Fruit fly (Drosophila melanogaster) whole organism, embryonic: ENCODE measurements around the gene Rsbp15.

Experiments
- Asciz ChIP-seq: fragments of 200-800 bp; sonication (Bioruptor generic); optimal IDR thresholded peaks from 2 replicates; lab custom pipeline; 2017; ENCODE audit warnings: missing biosample characterization, mild to moderate bottlenecking, missing genetic modification characterization, missing genetic modification reagents
- Bteb2 ChIP-seq: fragments of 200-800 bp; sonication (Bioruptor generic); optimal IDR thresholded peaks from 2 replicates; lab custom pipeline; 2016; ENCODE audit warnings: missing biosample characterization, missing genetic modification characterization
- CG10209 ChIP-seq: fragments of 200-800 bp; sonication (Bioruptor generic); optimal IDR thresholded peaks from 3 replicates; lab custom pipeline; 2017; ENCODE audit warnings: missing biosample characterization, mild to moderate bottlenecking, missing genetic modification characterization, missing genetic modification reagents
- CG11504 ChIP-seq: fragments of 200-800 bp; sonication (Bioruptor generic); optimal IDR thresholded peaks from 3 replicates; lab custom pipeline; 2019; ENCODE audit warnings: missing biosample characterization, mild to moderate bottlenecking, missing genetic modification characterization, moderate library complexity
- CG15514 ChIP-seq: fragments of 200-800 bp; sonication (Bioruptor generic); optimal IDR thresholded peaks from 3 replicates; lab custom pipeline; 2017; ENCODE audit warnings: missing biosample characterization, missing genetic modification characterization, mild to moderate bottlenecking, moderate library complexity, missing genetic modification reagents
- CG16813 ChIP-seq: fragments of 200-800 bp; sonication (Bioruptor generic); IDR thresholded peaks from 3 replicates; pipeline ENCODE4 v1.3.6; 2022; ENCODE audit warnings: missing biosample characterization, missing genetic modification characterization; ENCODE audit not compliant: partially characterized antibody
- CG31365 ChIP-seq: fragments of 200-800 bp; sonication (Bioruptor generic); optimal IDR thresholded peaks from 2 replicates; lab custom pipeline; 2018; ENCODE audit warnings: missing biosample characterization, mild to moderate bottlenecking, missing genetic modification characterization
- H15 ChIP-seq: fragments of 200-800 bp; sonication (Bioruptor generic); IDR thresholded peaks from 3 replicates; pipeline ENCODE4 v1.3.6; 2022; ENCODE audit warnings: missing biosample characterization, missing genetic modification characterization
- gce ChIP-seq: fragments of 200-800 bp; sonication (Bioruptor generic); IDR thresholded peaks from 3 replicates; pipeline ENCODE4 v1.3.6; 2022; ENCODE audit warnings: missing biosample characterization, missing genetic modification characterization
- psq ChIP-seq: fragments of 200-800 bp; sonication (Bioruptor generic); optimal IDR thresholded peaks from 2 replicates; lab custom pipeline; 2017; ENCODE audit warnings: missing biosample characterization, missing genetic modification characterization
- salm ChIP-seq: fragments of 200-800 bp; sonication (Bioruptor generic); optimal IDR thresholded peaks from 2 replicates; lab custom pipeline; 2018; ENCODE audit warnings: missing biosample characterization, mild to moderate bottlenecking, missing genetic modification characterization
- sima ChIP-seq: fragments of 200-800 bp; sonication (Bioruptor generic); optimal IDR thresholded peaks from 2 replicates; lab custom pipeline; 2016; ENCODE audit warnings: missing biosample characterization, missing genetic modification characterization

dm6 chr3R:12229113-12229512 lies 6.9 kb downstream of the Rsbp15 start, which contains the start of gene CG3916:
- no peak for TF ChIP-seq CG10209 (GFP tag; lab: Kevin White, UChicago)
- TF ChIP-seq H15 (GFP tag; lab: Robert Waterston, UW) = no peak
- TF ChIP-seq Bteb2 = no peak
- TF ChIP-seq psq (GFP tag; lab: Kevin White, UChicago) = no peak
- TF ChIP-seq CG11504 (tag; lab: Kevin White, UChicago) = no peak
- no peak for TF ChIP-seq gce (GFP tag; lab: Robert Waterston, UW)
- no peak for TF ChIP-seq Asciz (GFP tag; lab: Kevin White, UChicago)
- no peak for TF ChIP-seq CG15514
- TF ChIP-seq CG16813 (GFP tag; lab: Robert Waterston, UW) = no peak
- no peak for TF ChIP-seq CG31365 (tag; lab: Kevin White, UChicago)
- TF ChIP-seq sima = no peak
- no peak for TF ChIP-seq salm (tag; lab: Kevin White, UChicago)
